Fruit fly (Drosophila melanogaster): ENCODE data around the gene CG4998.

Gene CG4998

DNA sequence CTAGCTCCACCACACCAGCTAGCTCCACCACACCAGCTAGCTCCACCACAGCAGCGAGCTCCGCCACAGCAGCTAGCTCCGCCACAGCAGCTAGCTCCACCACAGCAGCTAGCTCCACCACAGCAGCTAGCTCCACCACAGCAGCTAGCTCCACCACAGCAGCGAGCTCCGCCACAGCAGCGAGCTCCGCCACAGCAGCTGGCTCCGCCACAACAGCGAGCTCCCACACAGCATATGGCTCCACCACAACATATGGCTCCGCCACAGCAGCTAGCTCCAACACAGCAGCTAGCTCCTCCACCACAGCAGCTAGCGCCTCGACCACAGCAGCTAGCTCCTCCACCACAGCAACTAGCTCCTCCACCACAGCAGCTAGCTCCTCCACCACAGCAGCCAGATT, 49.5 kb downstream of the CG4998 start:
- peak; percentile 92 for TF ChIP-seq CG18011 (GFP tag; optimal IDR thresholded peaks at IDR 0.05)
- peak; percentile 74 for TF ChIP-seq Med (GFP tag)
- TF ChIP-seq danr (GFP tag; IDR thresholded peaks at IDR 0.05), result peak; percentile 13; the same call in 1 of the 2 replicates

- no peak for TF ChIP-seq Antp (GFP tag; optimal IDR thresholded peaks at IDR 0.05)
- no peak for TF ChIP-seq chm (GFP tag; IDR thresholded peaks at IDR 0.05)
- no peak for TF ChIP-seq cas (GFP tag; IDR thresholded peaks at IDR 0.05)
- no peak for TF ChIP-seq CG7372 (GFP tag; IDR thresholded peaks at IDR 0.05)
- no peak for TF ChIP-seq Drgx (GFP tag; IDR thresholded peaks at IDR 0.05)
- no peak for TF ChIP-seq CG11093 (GFP tag; IDR thresholded peaks at IDR 0.05)
- no peak for TF ChIP-seq CG4854 (GFP tag; optimal IDR thresholded peaks at IDR 0.05)
- no peak for TF ChIP-seq nerfin-2 (GFP tag; IDR thresholded peaks at IDR 0.05; ENCODE audit: partially characterized antibody)
- no peak for TF ChIP-seq ro (GFP tag; IDR thresholded peaks at IDR 0.05)
- TF ChIP-seq gfzf (GFP tag; optimal IDR thresholded peaks at IDR 0.05), result no peak
- TF ChIP-seq lilli (GFP tag; optimal IDR thresholded peaks at IDR 0.05), result no peak
- no peak for TF ChIP-seq dysf (GFP tag; IDR thresholded peaks at IDR 0.05)
- TF ChIP-seq nau (GFP tag; optimal IDR thresholded peaks at IDR 0.05), result no peak
- no peak for TF ChIP-seq bab2 (GFP tag; optimal IDR thresholded peaks at IDR 0.05)
- TF ChIP-seq ems (GFP tag; optimal IDR thresholded peaks at IDR 0.05), result no peak
- peak; percentile 86 for TF ChIP-seq CG10267 (tag; optimal IDR thresholded peaks at IDR 0.05)
- TF ChIP-seq Xrp1 (GFP tag; IDR thresholded peaks at IDR 0.05), result no peak
- TF ChIP-seq phol (tag; optimal IDR thresholded peaks at IDR 0.05), result peak; percentile 3
- no peak for TF ChIP-seq CG32767 (GFP tag; IDR thresholded peaks at IDR 0.05)
- TF ChIP-seq CG17361 (GFP tag; IDR thresholded peaks at IDR 0.05), result no peak
- TF ChIP-seq Doc2 (GFP tag; IDR thresholded peaks at IDR 0.05), result no peak
- no peak for TF ChIP-seq CG6689 (GFP tag; IDR thresholded peaks at IDR 0.05)
- no peak for TF ChIP-seq gsb-n (tag; optimal IDR thresholded peaks at IDR 0.05)
- no peak for TF ChIP-seq eve (GFP tag; optimal IDR thresholded peaks at IDR 0.05)
- TF ChIP-seq Dp (GFP tag; optimal IDR thresholded peaks at IDR 0.05), result peak; percentile 86
- TF ChIP-seq CG1602 (GFP tag; optimal IDR thresholded peaks at IDR 0.05), result no peak
- TF ChIP-seq CG43689 (GFP tag; IDR thresholded peaks at IDR 0.05), result no peak
- no peak; the same call in 1 of the 2 replicates for TF ChIP-seq bbx (GFP tag; IDR thresholded peaks at IDR 0.05; ENCODE audit: partially characterized antibody)
- no peak for TF ChIP-seq CG32532 (GFP tag; IDR thresholded peaks at IDR 0.05)
- TF ChIP-seq fu2 (GFP tag; optimal IDR thresholded peaks at IDR 0.05), result no peak
- TF ChIP-seq ranshi (GFP tag; IDR thresholded peaks at IDR 0.05), result no peak
- TF ChIP-seq B-H1 (GFP tag; IDR thresholded peaks at IDR 0.05), result no peak
- no peak for TF ChIP-seq CG6813 (GFP tag; optimal IDR thresholded peaks at IDR 0.05)
- TF ChIP-seq Dip2 (GFP tag; IDR thresholded peaks at IDR 0.05), result no peak
- peak; percentile 98 for TF ChIP-seq stwl (tag; optimal IDR thresholded peaks at IDR 0.05)
- TF ChIP-seq CG11695 (GFP tag; IDR thresholded peaks at IDR 0.05), result no peak
- TF ChIP-seq twi (tag; optimal IDR thresholded peaks at IDR 0.05), result no peak
- no peak for TF ChIP-seq CG15479 (GFP tag; optimal IDR thresholded peaks at IDR 0.05)
- TF ChIP-seq zen2 (GFP tag; IDR thresholded peaks at IDR 0.05; ENCODE audit: partially characterized antibody), result peak; percentile 50
- no peak for TF ChIP-seq Bdp1 (GFP tag; optimal IDR thresholded peaks at IDR 0.05)
- no peak for TF ChIP-seq Meics (GFP tag; optimal IDR thresholded peaks at IDR 0.05)
- no peak for TF ChIP-seq CG9215 (GFP tag; IDR thresholded peaks at IDR 0.05)
- TF ChIP-seq Bteb2 (GFP tag; optimal IDR thresholded peaks at IDR 0.05), result no peak
- TF ChIP-seq Blimp-1 (GFP tag; optimal IDR thresholded peaks at IDR 0.05), result peak; percentile 11
- no peak for TF ChIP-seq CG1233 (GFP tag; optimal IDR thresholded peaks at IDR 0.05)
- no peak for TF ChIP-seq insv (GFP tag; optimal IDR thresholded peaks at IDR 0.05)
- TF ChIP-seq slou (GFP tag; optimal IDR thresholded peaks at IDR 0.05), result no peak
- TF ChIP-seq CG13775 (GFP tag; optimal IDR thresholded peaks at IDR 0.05), result no peak
Measured at dm6 chr3L:16390793-16391192, 52.0 kb downstream of the CG4998 start.
